Worm (Caenorhabditis elegans): ENCODE results near the gene Y43F8C.5.

- TF ChIP-seq ztf-23 (GFP tag; IDR thresholded peaks at IDR 0.05) (no peak), klf-2 (GFP tag; conservative IDR thresholded peaks at IDR 0.05) (no peak), cog-1 (tag; optimal IDR thresholded peaks at IDR 0.05) (no peak), tab-1 (GFP tag; IDR thresholded peaks at IDR 0.05) (no peak; the same call in 1 of the 2 replicates), flt-1 (GFP tag; IDR thresholded peaks at IDR 0.05) (no peak), med-1 (GFP tag; optimal IDR thresholded peaks at IDR 0.05; ENCODE audit: insufficient read depth) (no peak)
Observed at ce11 chrV:19629544-19629943, 2.9 kb downstream of the Y43F8C.5 start.

All from whole organism, midembryonic.